Worm (Caenorhabditis elegans) whole organism, late embryonic: Measurements from ENCODE around the gene C49F5.3.

Experiments
- C38D4.7 ChIP-seq: fragments of 200-800 bp; sonication (Bioruptor generic); optimal IDR thresholded peaks from 2 replicates; lab custom pipeline; 2018; ENCODE audit warnings: mild to moderate bottlenecking, missing genetic modification characterization, moderate library complexity, missing compliant biosample characterization
- F13H6.1 ChIP-seq: sonication (generic microtip); optimal IDR thresholded peaks from 2 replicates; lab custom pipeline; 2016; ENCODE audit warnings: missing genetic modification characterization, missing compliant biosample characterization
- K09A11.1 ChIP-seq: sonication (generic microtip); optimal IDR thresholded peaks from 2 replicates; lab custom pipeline; 2017; ENCODE audit warnings: antibody characterized with exemption, mild to moderate bottlenecking, missing genetic modification characterization, missing compliant biosample characterization; ENCODE audit not compliant: insufficient read depth
- Y22D7AL.16 ChIP-seq: sonication (generic microtip); optimal IDR thresholded peaks from 2 replicates; lab custom pipeline; 2016; ENCODE audit warnings: missing genetic modification characterization, missing compliant biosample characterization
- ahr-1 ChIP-seq: sonication (generic microtip); optimal IDR thresholded peaks from 2 replicates; lab custom pipeline; 2016; ENCODE audit warnings: missing genetic modification characterization, missing compliant biosample characterization
- ama-1 ChIP-seq: fragments of 150-350 bp; optimal IDR thresholded peaks from 2 replicates; lab custom pipeline; 2014
- ceh-30 ChIP-seq: fragments of 150-350 bp; optimal IDR thresholded peaks from 2 replicates; lab custom pipeline; 2014; ENCODE audit warnings: missing biosample characterization, missing genetic modification characterization
- ceh-34 ChIP-seq: sonication (generic microtip); optimal IDR thresholded peaks from 2 replicates; lab custom pipeline; 2016; ENCODE audit warnings: mild to moderate bottlenecking, missing genetic modification characterization, missing compliant biosample characterization
- ceh-45 ChIP-seq: fragments of 200-800 bp; sonication (Bioruptor generic); IDR thresholded peaks from 2 replicates; pipeline ENCODE4 v1.3.6; 2022; ENCODE audit warnings: missing genetic modification reagents, missing genetic modification characterization, missing compliant biosample characterization
- ceh-48 ChIP-seq: sonication (generic microtip); optimal IDR thresholded peaks from 2 replicates; lab custom pipeline; 2016; ENCODE audit warnings: missing genetic modification characterization, inconsistent platforms, missing compliant biosample characterization
- ceh-9 ChIP-seq: sonication (generic microtip); optimal IDR thresholded peaks from 2 replicates; lab custom pipeline; 2016; ENCODE audit warnings: mild to moderate bottlenecking, missing genetic modification characterization, inconsistent platforms, missing compliant biosample characterization
- dmd-4 ChIP-seq: sonication (generic microtip); optimal IDR thresholded peaks from 2 replicates; lab custom pipeline; 2016; ENCODE audit warnings: borderline replicate concordance, missing genetic modification characterization, missing compliant biosample characterization
- dve-1 ChIP-seq: sonication (generic microtip); optimal IDR thresholded peaks from 2 replicates; lab custom pipeline; 2017; ENCODE audit warnings: antibody characterized with exemption, mild to moderate bottlenecking, missing genetic modification characterization, missing compliant biosample characterization
- elt-4 ChIP-seq: sonication (generic microtip); optimal IDR thresholded peaks from 2 replicates; lab custom pipeline; 2016; ENCODE audit warnings: missing genetic modification characterization, missing compliant biosample characterization
- ets-4 ChIP-seq: sonication (generic microtip); optimal IDR thresholded peaks from 2 replicates; lab custom pipeline; 2016; ENCODE audit warnings: missing genetic modification characterization, missing compliant biosample characterization
- eyg-1 ChIP-seq: sonication (generic microtip); optimal IDR thresholded peaks from 2 replicates; lab custom pipeline; 2016; ENCODE audit warnings: missing genotype, missing genetic modification characterization, missing compliant biosample characterization
- fax-1 ChIP-seq: sonication (generic microtip); optimal IDR thresholded peaks from 2 replicates; lab custom pipeline; 2016; ENCODE audit warnings: missing genotype, missing genetic modification characterization, missing compliant biosample characterization
- hlh-13 ChIP-seq: fragments of 200-800 bp; sonication (Bioruptor generic); optimal IDR thresholded peaks from 2 replicates; lab custom pipeline; 2018; ENCODE audit warnings: mild to moderate bottlenecking, missing genetic modification characterization, missing compliant biosample characterization
- hlh-15 ChIP-seq: sonication (generic microtip); optimal IDR thresholded peaks from 2 replicates; lab custom pipeline; 2016; ENCODE audit warnings: missing genetic modification characterization, missing compliant biosample characterization
- hlh-6 ChIP-seq: sonication (generic microtip); optimal IDR thresholded peaks from 2 replicates; lab custom pipeline; 2016; ENCODE audit warnings: missing genotype, missing genetic modification characterization, missing compliant biosample characterization
- hlh-8 ChIP-seq: sonication (generic microtip); optimal IDR thresholded peaks from 2 replicates; lab custom pipeline; 2016; ENCODE audit warnings: missing genotype, missing genetic modification characterization, missing compliant biosample characterization
- madf-2 ChIP-seq: sonication (generic microtip); optimal IDR thresholded peaks from 2 replicates; lab custom pipeline; 2017; ENCODE audit warnings: missing genetic modification characterization, missing compliant biosample characterization
- mec-3 ChIP-seq: sonication (generic microtip); optimal IDR thresholded peaks from 2 replicates; lab custom pipeline; 2016; ENCODE audit warnings: borderline replicate concordance, missing genetic modification characterization, missing compliant biosample characterization
- nfya-1 ChIP-seq: sonication (generic microtip); optimal IDR thresholded peaks from 2 replicates; lab custom pipeline; 2017; ENCODE audit warnings: missing genetic modification characterization, mild to moderate bottlenecking, missing compliant biosample characterization, antibody characterized with exemption, moderate library complexity
- npax-4 ChIP-seq: sonication (generic microtip); optimal IDR thresholded peaks from 2 replicates; lab custom pipeline; 2016; ENCODE audit warnings: missing genetic modification characterization, missing compliant biosample characterization
- pag-3 ChIP-seq: sonication (generic microtip); optimal IDR thresholded peaks from 2 replicates; lab custom pipeline; 2016; ENCODE audit warnings: missing compliant biosample characterization, missing genetic modification characterization, borderline replicate concordance
- pat-9 ChIP-seq: fragments of 200-800 bp; sonication (Bioruptor generic); optimal IDR thresholded peaks from 2 replicates; lab custom pipeline; 2018; ENCODE audit warnings: mild to moderate bottlenecking, missing genetic modification characterization, moderate library complexity, missing compliant biosample characterization
- pax-1 ChIP-seq: fragments of 150-350 bp; optimal IDR thresholded peaks from 2 replicates; lab custom pipeline; 2014; ENCODE audit warnings: missing biosample characterization, missing genetic modification characterization
- pha-2 ChIP-seq: sonication (generic microtip); optimal IDR thresholded peaks from 2 replicates; lab custom pipeline; 2017; ENCODE audit warnings: mild to moderate bottlenecking, missing genetic modification characterization, missing compliant biosample characterization
- pha-4 ChIP-seq: fragments of 150-350 bp; optimal IDR thresholded peaks from 2 replicates; lab custom pipeline; 2018; ENCODE audit warnings: missing biosample characterization, missing genetic modification reagents, missing genetic modification characterization
- pqm-1 ChIP-seq: sonication (generic microtip); optimal IDR thresholded peaks from 2 replicates; lab custom pipeline; 2016; ENCODE audit warnings: missing genetic modification characterization, missing compliant biosample characterization
- ref-2 ChIP-seq: sonication (generic microtip); optimal IDR thresholded peaks from 2 replicates; lab custom pipeline; 2016; ENCODE audit warnings: missing genetic modification characterization, missing compliant biosample characterization
- rnt-1 ChIP-seq: sonication (generic microtip); optimal IDR thresholded peaks from 2 replicates; lab custom pipeline; 2016; ENCODE audit warnings: missing genetic modification characterization, missing compliant biosample characterization
- sox-2 ChIP-seq: fragments of 200-800 bp; sonication (Bioruptor generic); IDR thresholded peaks from 2 replicates; pipeline ENCODE4 v1.3.6; 2022; ENCODE audit warnings: missing genetic modification reagents, missing genetic modification characterization, missing compliant biosample characterization
- tbx-2 ChIP-seq: sonication (generic microtip); optimal IDR thresholded peaks from 2 replicates; lab custom pipeline; 2016; ENCODE audit warnings: missing genetic modification characterization, missing compliant biosample characterization
- unc-42 ChIP-seq: sonication (generic microtip); optimal IDR thresholded peaks from 2 replicates; lab custom pipeline; 2016; ENCODE audit warnings: missing genotype, missing genetic modification characterization, missing compliant biosample characterization
- unc-86 ChIP-seq: sonication (generic microtip); optimal IDR thresholded peaks from 2 replicates; lab custom pipeline; 2016; ENCODE audit warnings: missing genetic modification characterization, missing compliant biosample characterization
- ztf-16 ChIP-seq: sonication (generic microtip); optimal IDR thresholded peaks from 2 replicates; lab custom pipeline; 2017; ENCODE audit warnings: missing genetic modification characterization, missing compliant biosample characterization

C49F5.3 gene

ce11 chrX:11985887-11986286 is 2.5 kb upstream of the C49F5.3 start, which contains the start of gene C49F5.5:
Gene C49F5.5 (plus strand): TSS chrX:11986187.
- no peak for TF ChIP-seq ahr-1 (tag; lab: Kevin White, UChicago)
- TF ChIP-seq ets-4, result no peak
- TF ChIP-seq ref-2, result no peak
- TF ChIP-seq eyg-1 (tag; lab: Kevin White, UChicago), result no peak
- no peak for TF ChIP-seq hlh-6 (tag; lab: Kevin White, UChicago)
- no peak for TF ChIP-seq ama-1
- TF ChIP-seq hlh-13 (GFP tag; lab: Kevin White, UChicago), result no peak
- TF ChIP-seq pqm-1 (tag; lab: Kevin White, UChicago), result no peak
- TF ChIP-seq npax-4, result no peak
- TF ChIP-seq unc-42 (tag; lab: Kevin White, UChicago), result no peak
- TF ChIP-seq pag-3 (tag; lab: Kevin White, UChicago), result no peak
- no peak for TF ChIP-seq ceh-48 (tag; lab: Kevin White, UChicago)

ce11 chrX:11982065-11982464 is 1.4 kb downstream of the C49F5.3 start, which contains the start of gene nhr-167:
Gene nhr-167 (minus strand): TSS chrX:11982085.
- no peak for TF ChIP-seq ceh-9 (tag; lab: Kevin White, UChicago)
- TF ChIP-seq pat-9 (tag; lab: Kevin White, UChicago), result no peak
- TF ChIP-seq fax-1 (tag; lab: Kevin White, UChicago), result no peak
- no peak for TF ChIP-seq Y22D7AL.16 (tag; lab: Kevin White, UChicago)
- TF ChIP-seq madf-2 (tag; lab: Kevin White, UChicago), result no peak
- TF ChIP-seq ceh-45 (GFP tag; lab: Robert Waterston, UW), result no peak

- TF ChIP-seq elt-4 (tag; lab: Kevin White, UChicago) (no peak), pax-1 (tag; lab: Kevin White, UChicago) (no peak), npax-4 (no peak), dve-1 (tag; lab: Kevin White, UChicago) (no peak), ceh-48 (tag; lab: Kevin White, UChicago) (peak; percentile 84), pag-3 (tag; lab: Kevin White, UChicago) (no peak), nfya-1 (tag; lab: Kevin White, UChicago) (peak; percentile 8), hlh-15 (tag; lab: Kevin White, UChicago) (no peak), F13H6.1 (tag; lab: Kevin White, UChicago) (no peak), mec-3 (no peak), ceh-30 (tag; lab: Kevin White, UChicago) (no peak)
Measured at ce11 chrX:11974629-11975085, 8.8 kb downstream of the C49F5.3 start, which contains the start of gene set-6. Gene set-6 (minus strand): TSS chrX:11974679.

ce11 chrX:11971323-11971722 is 12.1 kb downstream of the C49F5.3 start:
- no peak for TF ChIP-seq mec-3
- TF ChIP-seq tbx-2 (tag; lab: Kevin White, UChicago), result no peak
- no peak for TF ChIP-seq sox-2 (GFP tag; lab: Robert Waterston, UW)
- no peak for TF ChIP-seq K09A11.1 (tag; lab: Kevin White, UChicago)
- no peak for TF ChIP-seq pha-2 (tag; lab: Kevin White, UChicago)
- no peak for TF ChIP-seq C38D4.7 (GFP tag; lab: Kevin White, UChicago)
- TF ChIP-seq ceh-45 (GFP tag; lab: Robert Waterston, UW), result no peak
- TF ChIP-seq rnt-1, result no peak
- no peak for TF ChIP-seq ceh-34 (tag; lab: Kevin White, UChicago)
- no peak for TF ChIP-seq hlh-8 (tag; lab: Kevin White, UChicago)
- TF ChIP-seq ahr-1 (tag; lab: Kevin White, UChicago), result no peak
- no peak for TF ChIP-seq unc-86
- no peak for TF ChIP-seq dmd-4 (tag; lab: Kevin White, UChicago)
- TF ChIP-seq ama-1, result no peak
- no peak for TF ChIP-seq pha-4 (tag; lab: Kevin White, UChicago)
- no peak for TF ChIP-seq ztf-16 (tag; lab: Kevin White, UChicago)
